Worm (Caenorhabditis elegans) whole organism, midembryonic: Measurements from ENCODE around the gene F15A4.5.
"Not testable (repeated sequence)": the region's sequence is repeated elsewhere in the genome, so short reads cannot be mapped to it uniquely, and the experiment has no call there.

Experiments
- T22C8.4 ChIP-seq: fragments of 200-800 bp; sonication (Bioruptor generic); IDR thresholded peaks from 2 replicates; pipeline ENCODE4 v1.3.6; 2022; ENCODE audit warnings: missing genetic modification characterization, missing compliant biosample characterization
- cog-1 ChIP-seq: sonication (generic microtip); optimal IDR thresholded peaks from 2 replicates; lab custom pipeline; 2016; ENCODE audit warnings: missing genetic modification characterization, missing compliant biosample characterization
- flt-1 ChIP-seq: fragments of 200-800 bp; sonication (Bioruptor generic); IDR thresholded peaks from 2 replicates; pipeline ENCODE4 v1.3.6; 2022; ENCODE audit warnings: missing genetic modification characterization, missing compliant biosample characterization
- klf-2 ChIP-seq: fragments of 200-800 bp; sonication (Bioruptor generic); conservative IDR thresholded peaks from 2 replicates; pipeline ENCODE4 v1.3.6; 2022; ENCODE audit warnings: missing genetic modification reagents, missing genetic modification characterization, missing compliant biosample characterization
- med-1 ChIP-seq: sonication (generic microtip); optimal IDR thresholded peaks from 2 replicates; lab custom pipeline; 2017; ENCODE audit warnings: missing genetic modification characterization, mild to moderate bottlenecking, missing compliant biosample characterization, antibody characterized with exemption, missing genetic modification reagents; ENCODE audit not compliant: insufficient read depth
- ref-1 ChIP-seq: fragments of 200-800 bp; sonication (Bioruptor generic); conservative IDR thresholded peaks from 2 replicates; pipeline ENCODE4 v1.3.6; 2022; ENCODE audit warnings: missing genetic modification reagents, missing genetic modification characterization, missing compliant biosample characterization
- tab-1 ChIP-seq: fragments of 200-800 bp; sonication (Bioruptor generic); IDR thresholded peaks from 2 replicates; pipeline ENCODE4 v1.3.6; 2022; ENCODE audit warnings: missing genetic modification characterization, missing compliant biosample characterization
- ztf-23 ChIP-seq: fragments of 200-800 bp; sonication (Bioruptor generic); IDR thresholded peaks from 2 replicates; pipeline ENCODE4 v1.3.6; 2022; ENCODE audit warnings: missing genetic modification reagents, missing genetic modification characterization, missing compliant biosample characterization
- ztf-29 ChIP-seq: fragments of 200-800 bp; sonication (Bioruptor generic); IDR thresholded peaks from 2 replicates; pipeline ENCODE4 v1.3.6; 2022; ENCODE audit warnings: missing genetic modification reagents, missing genetic modification characterization, missing compliant biosample characterization

F15A4.5 gene

DNA sequence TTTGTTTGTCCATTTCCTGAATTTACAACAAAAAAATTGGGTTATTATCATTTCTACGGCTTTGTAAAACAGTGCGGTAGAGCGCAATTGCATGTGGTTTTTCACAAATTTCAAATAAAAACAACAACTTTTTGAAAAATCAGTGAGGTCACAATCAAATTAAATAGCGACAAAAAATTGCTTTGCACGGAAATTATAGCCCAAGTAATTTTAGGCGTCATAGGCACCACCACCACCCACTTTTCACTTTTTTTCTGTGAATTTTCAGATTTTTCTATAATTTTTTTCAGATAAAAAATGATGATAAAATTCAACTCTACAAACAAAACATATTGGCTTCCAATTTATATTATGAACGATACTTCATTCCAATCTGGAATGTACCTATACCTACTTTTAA, 13.8 kb downstream of the F15A4.5 start, which contains the start of gene sre-38:
TSS of gene sre-38 (plus strand) at position 301 of the 400 bp plus-strand sequence.
- no peak for TF ChIP-seq ztf-23 (GFP tag; lab: Robert Waterston, UW)
- TF ChIP-seq cog-1 (tag; lab: Kevin White, UChicago), result no peak
- TF ChIP-seq med-1 (GFP tag; lab: Kevin White, UChicago), result no peak
- no peak for TF ChIP-seq ref-1 (GFP tag; lab: Robert Waterston, UW)
- no peak for TF ChIP-seq tab-1 (GFP tag; lab: Robert Waterston, UW)
- TF ChIP-seq flt-1 (GFP tag; lab: Robert Waterston, UW), result no peak
- TF ChIP-seq ztf-29 (GFP tag; lab: Robert Waterston, UW), result no peak
- TF ChIP-seq T22C8.4 (GFP tag; lab: Robert Waterston, UW), result no peak
- TF ChIP-seq klf-2 (GFP tag; lab: Robert Waterston, UW), result no peak

DNA sequence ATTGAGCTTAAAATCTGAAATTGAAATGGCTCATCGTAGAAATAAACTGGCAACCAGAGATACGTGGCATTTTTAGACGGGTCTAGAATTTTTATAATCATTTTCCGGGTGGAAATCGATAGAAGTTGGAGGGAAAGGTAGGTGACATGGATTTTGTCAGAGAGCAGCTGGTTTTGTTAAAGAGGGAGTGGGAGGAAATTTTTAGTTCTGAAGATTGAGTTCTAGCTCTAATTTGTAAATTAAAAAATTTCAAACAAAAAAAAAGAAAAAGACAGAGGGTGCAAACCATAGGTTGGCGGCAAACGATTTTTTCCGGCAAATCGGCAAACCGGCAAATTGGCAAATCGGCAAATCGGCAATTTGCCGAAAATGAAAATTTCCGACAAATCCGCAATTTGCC, 14.4 kb downstream of the F15A4.5 start, which contains the start of gene sre-32:
TSS of gene sre-32 (minus strand) at position 101 of the 400 bp plus-strand sequence.
- TF ChIP-seq ref-1 (GFP tag; lab: Robert Waterston, UW), result no peak
- TF ChIP-seq ztf-23 (GFP tag; lab: Robert Waterston, UW), result no peak
- no peak for TF ChIP-seq flt-1 (GFP tag; lab: Robert Waterston, UW)
- no peak for TF ChIP-seq klf-2 (GFP tag; lab: Robert Waterston, UW)
- TF ChIP-seq tab-1 (GFP tag; lab: Robert Waterston, UW), result 0 out of 2 replicates have a peak, but pooled peaks have one; percentile 42
- TF ChIP-seq T22C8.4 (GFP tag; lab: Robert Waterston, UW), result no peak
- TF ChIP-seq cog-1 (tag; lab: Kevin White, UChicago), result no peak

DNA sequence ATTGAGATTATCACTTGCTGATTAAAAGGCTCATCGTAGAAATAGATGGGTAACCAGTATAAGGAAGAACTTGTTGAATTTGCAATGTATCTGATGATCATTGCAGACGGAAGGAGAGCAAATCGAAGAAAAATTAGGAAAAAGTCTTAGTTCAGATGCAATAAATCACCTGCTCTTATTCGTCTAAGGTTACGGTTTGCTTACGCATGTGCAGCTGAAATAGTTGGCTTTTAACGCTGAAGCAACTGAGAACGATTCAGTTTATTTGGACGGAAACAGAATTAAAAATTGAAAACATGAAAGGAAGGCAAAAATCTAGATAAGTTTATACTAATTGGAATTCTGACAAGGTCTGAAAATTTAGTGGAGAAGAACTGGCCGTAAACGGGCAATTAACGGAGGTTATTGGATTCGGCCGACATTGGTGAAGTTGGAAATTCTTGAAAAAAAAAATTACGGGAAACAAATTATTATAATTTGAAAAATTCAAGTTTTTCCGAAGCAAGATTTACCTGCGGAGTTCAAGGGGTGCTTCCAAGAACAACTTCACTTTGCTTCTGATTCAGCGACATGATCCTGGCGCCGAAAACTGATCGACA, 18.2 kb downstream of the F15A4.5 start, which contains the start of the genes sre-35 and sre-33:
TSS of gene sre-35 (minus strand) at position 101 of the 599 bp plus-strand sequence.
TSS of gene sre-33 (plus strand) at position 549 of the 599 bp plus-strand sequence.
- TF ChIP-seq ztf-29 (GFP tag; lab: Robert Waterston, UW), result no peak

DNA sequence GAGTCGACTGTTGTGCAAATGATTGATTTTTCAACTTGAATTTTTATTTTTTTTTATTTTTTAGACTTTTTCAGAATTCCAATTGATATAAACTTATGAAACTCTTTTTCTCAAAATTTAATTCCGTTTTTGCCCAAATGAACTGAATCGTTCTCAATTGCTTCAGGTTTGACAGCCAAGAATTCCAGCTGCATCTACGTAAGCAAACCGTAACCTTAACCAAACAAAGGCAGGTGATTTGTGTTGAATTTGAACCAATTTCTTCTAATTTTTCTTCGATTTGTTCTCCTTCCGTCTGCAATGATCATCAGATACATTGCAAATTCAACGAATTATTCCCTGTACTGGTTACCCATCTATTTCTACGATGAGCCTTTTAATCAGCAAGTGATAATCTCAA, 21.2 kb downstream of the F15A4.5 start, which contains the start of gene sre-34:
TSS of gene sre-34 (plus strand) at position 301 of the 400 bp plus-strand sequence.
- TF ChIP-seq med-1 (GFP tag; lab: Kevin White, UChicago) (no peak), T22C8.4 (GFP tag; lab: Robert Waterston, UW) (no peak), klf-2 (GFP tag; lab: Robert Waterston, UW) (no peak), tab-1 (GFP tag; lab: Robert Waterston, UW) (no peak), ztf-23 (GFP tag; lab: Robert Waterston, UW) (no peak), ztf-29 (GFP tag; lab: Robert Waterston, UW) (no peak), cog-1 (tag; lab: Kevin White, UChicago) (no peak), ref-1 (GFP tag; lab: Robert Waterston, UW) (no peak), flt-1 (GFP tag; lab: Robert Waterston, UW) (no peak)

DNA sequence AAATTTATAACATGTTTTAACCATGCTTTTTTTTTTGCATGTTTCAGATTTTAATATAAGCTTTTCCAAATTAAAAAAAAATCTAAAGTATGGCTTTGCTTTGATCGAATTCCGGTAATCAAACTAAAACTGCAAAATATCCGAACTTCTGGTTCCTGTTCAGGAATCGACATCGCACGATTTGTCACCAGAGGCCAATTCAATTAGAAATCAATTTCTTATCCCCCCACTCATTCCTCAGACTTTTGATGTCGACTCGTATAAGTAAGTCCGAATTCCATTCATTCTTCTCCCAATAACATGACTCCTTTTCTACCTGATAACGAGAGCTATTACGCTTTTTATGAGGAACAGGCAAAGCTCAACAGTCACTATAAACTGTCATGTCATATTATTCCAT, 22.8 kb downstream of the F15A4.5 start, which contains the start of gene srh-27:
TSS of gene srh-27 (plus strand) at position 301 of the 400 bp plus-strand sequence.
- TF ChIP-seq klf-2 (GFP tag; lab: Robert Waterston, UW), result no peak
- TF ChIP-seq med-1 (GFP tag; lab: Kevin White, UChicago), result no peak
- no peak for TF ChIP-seq cog-1 (tag; lab: Kevin White, UChicago)
- no peak for TF ChIP-seq ztf-29 (GFP tag; lab: Robert Waterston, UW)
- no peak for TF ChIP-seq flt-1 (GFP tag; lab: Robert Waterston, UW)
- no peak for TF ChIP-seq tab-1 (GFP tag; lab: Robert Waterston, UW)

DNA sequence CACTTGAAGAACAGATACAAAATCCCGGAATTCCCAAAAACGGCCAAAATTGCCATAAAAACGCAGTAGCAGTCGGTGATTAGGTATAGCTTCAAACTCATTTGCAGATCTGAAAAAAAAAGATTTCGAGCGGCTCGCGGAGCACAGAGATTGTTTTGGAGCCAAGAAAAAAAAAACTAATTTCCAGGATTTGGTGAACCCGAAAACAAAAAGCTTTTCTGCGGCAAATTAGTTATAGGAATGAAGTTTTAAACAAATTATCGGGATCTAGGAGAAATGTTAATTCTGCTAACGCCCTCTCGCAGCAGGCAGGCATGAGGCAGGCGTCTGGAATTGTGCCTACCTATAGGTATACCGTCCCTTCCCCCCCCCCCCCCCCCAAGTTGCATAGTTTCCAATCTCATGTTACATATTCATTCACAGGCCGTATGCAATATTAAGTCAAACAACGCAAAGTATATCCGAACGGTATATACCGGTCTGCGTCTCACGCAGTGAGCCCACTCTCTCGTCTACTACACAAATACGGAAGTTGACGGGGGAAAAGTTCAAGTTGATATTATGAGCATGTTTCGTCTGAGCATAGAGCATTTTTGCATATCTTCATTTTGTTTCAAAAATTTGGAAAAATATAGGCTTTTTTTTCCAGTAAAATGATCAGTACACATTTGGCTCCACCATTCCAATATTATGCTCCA, 26.2 kb downstream of the F15A4.5 start, which contains the start of the genes W05H5.1 and pitr-6:
TSS of gene W05H5.1 (minus strand) at position 101 of the 698 bp plus-strand sequence.
TSS of gene pitr-6 (plus strand) at position 648 of the 698 bp plus-strand sequence.
- TF ChIP-seq flt-1 (GFP tag; lab: Robert Waterston, UW) (no peak), ref-1 (GFP tag; lab: Robert Waterston, UW) (no peak), T22C8.4 (GFP tag; lab: Robert Waterston, UW) (no peak), tab-1 (GFP tag; lab: Robert Waterston, UW) (no peak), klf-2 (GFP tag; lab: Robert Waterston, UW) (no peak), med-1 (GFP tag; lab: Kevin White, UChicago) (no peak)

DNA sequence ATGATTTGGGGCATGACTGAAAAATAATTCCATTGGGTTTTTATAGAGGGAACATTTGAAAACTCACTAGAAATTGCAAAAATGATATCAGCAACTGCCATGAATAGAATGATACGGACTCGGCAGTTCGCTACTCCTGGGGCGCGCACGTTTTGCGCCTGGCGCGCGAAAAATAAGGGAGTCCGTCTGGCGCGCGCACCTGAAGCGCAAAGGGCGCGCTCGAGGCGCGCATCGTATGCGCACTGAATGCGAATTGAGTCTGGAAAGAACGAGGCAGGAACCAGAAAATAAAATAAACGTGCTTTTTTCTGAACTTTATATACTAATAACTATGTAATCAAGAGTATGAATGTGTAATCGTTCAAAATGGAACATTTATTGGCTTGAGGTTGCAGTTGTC, 29.9 kb downstream of the F15A4.5 start, which contains the start of gene Y57A10C.10:
TSS of gene Y57A10C.10 (minus strand) at position 101 of the 400 bp plus-strand sequence.
- not testable (repeated sequence) for TF ChIP-seq med-1 (GFP tag; lab: Kevin White, UChicago); ref-1 (GFP tag; lab: Robert Waterston, UW); cog-1 (tag; lab: Kevin White, UChicago)

DNA sequence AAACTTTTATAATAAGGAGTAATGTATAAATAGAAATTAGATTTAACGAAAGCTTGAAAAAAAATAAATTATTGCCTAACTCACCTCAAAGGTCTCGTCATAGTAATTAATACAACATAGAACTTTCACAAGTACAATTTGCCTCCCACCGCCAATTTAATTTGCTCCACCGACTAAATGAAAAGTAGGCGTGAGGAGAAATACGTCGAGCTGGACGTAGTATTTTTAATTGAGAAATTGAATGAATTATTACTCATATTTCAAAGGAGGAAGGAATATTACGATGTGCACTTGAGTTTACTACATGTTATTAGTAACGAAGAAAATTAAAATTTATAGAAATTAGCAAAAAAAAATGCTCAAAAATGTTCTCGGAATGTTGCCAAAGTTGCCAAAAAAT, 32.6 kb downstream of the F15A4.5 start, which contains the start of gene Y57A10C.9:
TSS of gene Y57A10C.9 (minus strand) at position 101 of the 400 bp plus-strand sequence.
- TF ChIP-seq klf-2 (GFP tag; lab: Robert Waterston, UW) (no peak), cog-1 (tag; lab: Kevin White, UChicago) (no peak), ztf-29 (GFP tag; lab: Robert Waterston, UW) (no peak), tab-1 (GFP tag; lab: Robert Waterston, UW) (no peak), ztf-23 (GFP tag; lab: Robert Waterston, UW) (no peak), med-1 (GFP tag; lab: Kevin White, UChicago) (no peak), flt-1 (GFP tag; lab: Robert Waterston, UW) (no peak), ref-1 (GFP tag; lab: Robert Waterston, UW) (no peak), T22C8.4 (GFP tag; lab: Robert Waterston, UW) (no peak)
